Worm (Caenorhabditis elegans): ENCODE measurements around the gene ngn-1.

Gene ngn-1

ce11 chrIV:2602862-2603189 lies 25.2 kb downstream of the ngn-1 start:
- no peak for TF ChIP-seq hmbx-1 (tag; optimal IDR thresholded peaks at IDR 0.05)
- TF ChIP-seq sea-1 (GFP tag; conservative IDR thresholded peaks at IDR 0.05): 0 out of 2 replicates have a peak, but pooled peaks have one; percentile 12
- no peak for TF ChIP-seq ets-7 (tag; optimal IDR thresholded peaks at IDR 0.05)
- no peak for TF ChIP-seq F13C5.2 (tag; optimal IDR thresholded peaks at IDR 0.05)
- TF ChIP-seq ama-1 (optimal IDR thresholded peaks at IDR 0.05): no peak

DNA sequence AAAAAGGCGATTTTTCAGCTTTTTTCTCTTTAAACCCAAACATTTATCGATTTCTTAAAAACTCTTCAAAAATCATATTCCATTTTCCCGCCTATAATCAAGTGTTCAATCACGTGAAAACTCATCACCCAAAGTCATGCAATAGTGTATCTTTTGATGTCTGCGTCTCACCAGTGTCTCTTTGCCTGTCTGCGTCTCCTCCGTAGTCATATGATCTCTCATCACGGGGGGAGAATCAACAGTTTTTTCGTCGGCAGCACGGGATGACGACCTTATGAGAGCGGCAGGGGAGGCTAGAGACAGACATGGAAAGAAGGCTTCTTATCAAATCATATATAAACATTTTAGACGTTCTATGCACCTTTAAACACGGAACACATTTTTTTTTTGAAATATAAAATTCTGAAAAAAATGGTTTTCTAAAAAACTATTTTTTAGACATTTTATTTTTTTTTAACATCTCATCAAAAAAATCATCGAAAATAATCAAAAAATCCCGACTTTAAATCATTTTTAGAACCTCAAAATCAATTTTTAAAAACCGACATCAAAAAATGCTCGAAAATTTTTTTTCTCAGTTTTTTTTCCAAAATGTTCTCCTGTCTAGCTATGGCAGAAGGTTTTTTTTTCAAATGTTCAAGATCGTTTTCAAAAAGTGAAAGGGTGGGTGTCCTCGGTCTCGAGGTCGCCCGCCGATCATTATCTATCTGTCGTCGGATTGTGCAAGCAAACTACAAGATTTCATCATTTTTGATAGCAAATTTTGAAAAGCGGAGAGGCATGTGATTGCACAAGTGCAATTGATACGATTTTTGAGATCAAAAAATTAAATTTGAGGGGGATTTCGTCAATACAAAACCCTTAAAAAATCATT lies 25.8 kb downstream of the ngn-1 start:
- TF ChIP-seq ceh-13 (GFP tag; optimal IDR thresholded peaks at IDR 0.05) (no peak), F13C5.2 (tag; optimal IDR thresholded peaks at IDR 0.05) (peak; percentile 19), B0310.2 (tag; optimal IDR thresholded peaks at IDR 0.05) (peak; percentile 29), scrt-1 (GFP tag; IDR thresholded peaks at IDR 0.05) (no peak), flt-1 (GFP tag; IDR thresholded peaks at IDR 0.05) (0 out of 2 replicates have a peak, but pooled peaks have one; percentile 43)

DNA sequence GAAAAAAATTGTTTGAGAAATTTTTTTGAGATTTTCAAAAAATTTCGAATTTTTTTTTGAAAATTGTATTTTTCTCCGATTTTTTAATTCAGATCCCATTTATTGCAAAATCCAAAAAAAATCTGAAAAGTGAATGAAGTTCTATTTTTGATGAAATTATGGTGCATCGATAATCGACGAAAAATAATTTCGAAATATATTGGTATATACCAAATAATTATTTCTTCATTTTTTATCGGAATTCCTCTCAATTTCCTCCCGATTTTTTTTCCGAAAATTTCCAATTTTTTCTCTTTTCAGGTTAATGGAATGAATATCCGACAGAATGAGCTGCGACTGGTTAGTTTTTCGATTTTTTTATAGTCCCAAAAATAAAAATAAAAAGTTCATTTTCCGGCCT lies 27.2 kb downstream of the ngn-1 start, which contains the start of gene epg-9:
TSS of gene epg-9 (plus strand) at position 301 of the 400 bp plus-strand sequence.
- TF ChIP-seq tra-4 (tag; optimal IDR thresholded peaks at IDR 0.05) (no peak), ceh-36 (tag; optimal IDR thresholded peaks at IDR 0.05) (no peak), F13C5.2 (tag; optimal IDR thresholded peaks at IDR 0.05) (no peak), sea-1 (GFP tag; conservative IDR thresholded peaks at IDR 0.05) (no peak), hmbx-1 (tag; optimal IDR thresholded peaks at IDR 0.05) (no peak), hmg-4 (GFP tag; optimal IDR thresholded peaks at IDR 0.05) (no peak), ets-7 (tag; optimal IDR thresholded peaks at IDR 0.05) (no peak), flt-1 (GFP tag; IDR thresholded peaks at IDR 0.05) (no peak), tbx-37 (GFP tag; conservative IDR thresholded peaks at IDR 0.05) (no peak), aly-1 (tag; optimal IDR thresholded peaks at IDR 0.05) (no peak), scrt-1 (GFP tag; IDR thresholded peaks at IDR 0.05) (no peak), hnd-1 (tag; optimal IDR thresholded peaks at IDR 0.05) (no peak), ama-1 (optimal IDR thresholded peaks at IDR 0.05) (no peak), ceh-13 (GFP tag; optimal IDR thresholded peaks at IDR 0.05) (no peak), pes-1 (GFP tag; IDR thresholded peaks at IDR 0.05) (no peak), tbx-11 (GFP tag; IDR thresholded peaks at IDR 0.05) (no peak), B0310.2 (tag; optimal IDR thresholded peaks at IDR 0.05) (no peak)

- TF ChIP-seq hmg-4 (GFP tag; optimal IDR thresholded peaks at IDR 0.05): no peak
- TF ChIP-seq hmbx-1 (tag; optimal IDR thresholded peaks at IDR 0.05): no peak
- peak; percentile 21 for TF ChIP-seq F13C5.2 (tag; optimal IDR thresholded peaks at IDR 0.05)
These were observed 28.4 kb downstream of the ngn-1 start for ce11 chrIV:2599634-2600033.

DNA sequence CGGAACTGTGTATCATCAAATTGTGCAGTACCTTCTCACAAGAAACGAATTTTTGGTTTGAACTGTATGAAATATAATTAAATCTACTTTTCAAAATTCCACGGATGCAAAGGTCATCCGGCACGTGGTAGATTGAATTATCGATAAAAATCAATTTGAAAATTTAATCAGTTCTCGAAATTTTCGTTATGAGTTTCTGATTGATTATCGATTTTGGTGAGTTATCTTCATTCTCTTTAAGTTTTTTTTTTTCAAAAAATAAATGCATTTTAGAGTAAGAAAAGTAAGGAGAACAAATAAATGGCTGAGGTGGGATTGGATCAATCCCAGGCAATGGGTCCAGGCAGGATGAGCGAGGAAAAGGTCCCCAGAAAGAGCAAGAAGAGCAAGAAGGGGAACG lies 30.7 kb downstream of the ngn-1 start, which contains the start of gene Y69A2AR.47:
TSS of gene Y69A2AR.47 (plus strand) at position 301 of the 400 bp plus-strand sequence.
- TF ChIP-seq ceh-36 (tag; optimal IDR thresholded peaks at IDR 0.05) (no peak), aly-1 (tag; optimal IDR thresholded peaks at IDR 0.05) (no peak), tbx-37 (GFP tag; conservative IDR thresholded peaks at IDR 0.05) (no peak)

ce11 chrIV:2581483-2581882 lies 46.6 kb downstream of the ngn-1 start, which contains the start of gene nhr-242:
TSS of gene nhr-242 (minus strand) at chrIV:2581583.
- no peak for TF ChIP-seq ama-1 (optimal IDR thresholded peaks at IDR 0.05)
